Worm (Caenorhabditis elegans) whole organism, L4/young adult: ENCODE measurements around the gene R01H2.7.

Source experiments
- W03F9.2 ChIP-seq: fragments of 150-350 bp; optimal IDR thresholded peaks from 2 replicates; lab custom pipeline; 2014; ENCODE audit warnings: missing biosample characterization, missing genetic modification characterization
- dao-5 ChIP-seq: sonication (generic microtip); optimal IDR thresholded peaks from 2 replicates; lab custom pipeline; 2016; ENCODE audit warnings: missing genotype, missing genetic modification characterization, moderate library complexity, missing compliant biosample characterization
- him-1 ChIP-seq: sonication (generic microtip); optimal IDR thresholded peaks from 2 replicates; lab custom pipeline; 2016; ENCODE audit warnings: missing genotype, missing genetic modification reagents, missing genetic modification characterization, missing compliant biosample characterization

R01H2.7 gene

ce11 chrIII:7045643-7046042, at the start of gene R01H2.7:
R01H2.7 (minus strand) TSS chrIII:7045743.
- TF ChIP-seq W03F9.2 (tag; lab: Kevin White, UChicago) (no peak), him-1 (tag; lab: Kevin White, UChicago) (no peak), dao-5 (tag; lab: Kevin White, UChicago) (no peak)

- no peak for TF ChIP-seq him-1 (tag; lab: Kevin White, UChicago)
- TF ChIP-seq dao-5 (tag; lab: Kevin White, UChicago), result no peak
Measured at ce11 chrIII:7095156-7095555, 49.6 kb upstream of the R01H2.7 start, which contains the start of gene nhr-9. nhr-9 (plus strand) TSS chrIII:7095462.

- TF ChIP-seq dao-5 (tag; lab: Kevin White, UChicago) (no peak), him-1 (tag; lab: Kevin White, UChicago) (no peak), W03F9.2 (tag; lab: Kevin White, UChicago) (no peak)
Measured at ce11 chrIII:7091042-7091441, 45.5 kb upstream of the R01H2.7 start, which contains the start of gene ZK418.2. ZK418.2 (plus strand) TSS chrIII:7091342.

ce11 chrIII:7090545-7090944, 45.0 kb upstream of the R01H2.7 start, which contains the start of gene ZK418.10:
ZK418.10 (minus strand) TSS chrIII:7090692.
- TF ChIP-seq W03F9.2 (tag; lab: Kevin White, UChicago), result no peak
- TF ChIP-seq him-1 (tag; lab: Kevin White, UChicago), result no peak
- no peak for TF ChIP-seq dao-5 (tag; lab: Kevin White, UChicago)

- TF ChIP-seq W03F9.2 (tag; lab: Kevin White, UChicago) (peak; percentile 81), him-1 (tag; lab: Kevin White, UChicago) (no peak), dao-5 (tag; lab: Kevin White, UChicago) (no peak)
Measured at ce11 chrIII:7087691-7088323, 42.3 kb upstream of the R01H2.7 start, which contains the start of gene fubl-2. fubl-2 (minus strand) TSS chrIII:7087741.

- TF ChIP-seq dao-5 (tag; lab: Kevin White, UChicago) (no peak), W03F9.2 (tag; lab: Kevin White, UChicago) (no peak), him-1 (tag; lab: Kevin White, UChicago) (no peak)
Measured at ce11 chrIII:7087180-7087579, 41.6 kb upstream of the R01H2.7 start.

- TF ChIP-seq him-1 (tag; lab: Kevin White, UChicago) (no peak), W03F9.2 (tag; lab: Kevin White, UChicago) (no peak), dao-5 (tag; lab: Kevin White, UChicago) (no peak)
Measured at ce11 chrIII:7084908-7085307, 39.4 kb upstream of the R01H2.7 start, which contains the start of gene tofu-7. tofu-7 (minus strand) TSS chrIII:7085018.

- TF ChIP-seq dao-5 (tag; lab: Kevin White, UChicago) (no peak), W03F9.2 (tag; lab: Kevin White, UChicago) (no peak), him-1 (tag; lab: Kevin White, UChicago) (no peak)
Measured at ce11 chrIII:7083106-7083505, 37.6 kb upstream of the R01H2.7 start.

- TF ChIP-seq W03F9.2 (tag; lab: Kevin White, UChicago) (no peak), him-1 (tag; lab: Kevin White, UChicago) (no peak), dao-5 (tag; lab: Kevin White, UChicago) (no peak)
Measured at ce11 chrIII:7081488-7081887, 35.9 kb upstream of the R01H2.7 start.

ce11 chrIII:7080689-7081088, 35.1 kb upstream of the R01H2.7 start, which contains the start of gene ZK418.7:
ZK418.7 (minus strand) TSS chrIII:7080789.
- no peak for TF ChIP-seq dao-5 (tag; lab: Kevin White, UChicago)
- TF ChIP-seq him-1 (tag; lab: Kevin White, UChicago), result no peak
- TF ChIP-seq W03F9.2 (tag; lab: Kevin White, UChicago), result no peak

- TF ChIP-seq dao-5 (tag; lab: Kevin White, UChicago) (no peak), him-1 (tag; lab: Kevin White, UChicago) (no peak), W03F9.2 (tag; lab: Kevin White, UChicago) (no peak)
Measured at ce11 chrIII:7078737-7079136, 33.2 kb upstream of the R01H2.7 start, which contains the start of gene ZK418.6. ZK418.6 (minus strand) TSS chrIII:7078837.

- TF ChIP-seq dao-5 (tag; lab: Kevin White, UChicago) (no peak), him-1 (tag; lab: Kevin White, UChicago) (no peak), W03F9.2 (tag; lab: Kevin White, UChicago) (no peak)
Measured at ce11 chrIII:7076386-7076785, 30.8 kb upstream of the R01H2.7 start, which contains the start of gene ZK418.13. ZK418.13 (minus strand) TSS chrIII:7076486.

- TF ChIP-seq dao-5 (tag; lab: Kevin White, UChicago) (no peak), W03F9.2 (tag; lab: Kevin White, UChicago) (no peak), him-1 (tag; lab: Kevin White, UChicago) (no peak)
Measured at ce11 chrIII:7073801-7074386, 28.4 kb upstream of the R01H2.7 start, which contains the start of gene ZK418.5. ZK418.5 (minus strand) TSS chrIII:7073851.
